Worm (Caenorhabditis elegans) whole organism, young adult: ENCODE results near the gene unc-62.
A peak's percentile ranks its signal among the peaks of the same experiment; 100 is the strongest.

Experiments
- B0019.2 ChIP-seq: fragments of 200-800 bp; sonication (Bioruptor generic); conservative IDR thresholded peaks from 2 replicates; pipeline ENCODE4 v1.3.6; 2022; ENCODE audit warnings: missing genetic modification reagents, missing genetic modification characterization, missing compliant biosample characterization
- C06A6.2 ChIP-seq: fragments of 200-800 bp; sonication (Bioruptor generic); conservative IDR thresholded peaks from 2 replicates; pipeline ENCODE4 v1.3.6; 2022; ENCODE audit warnings: missing genetic modification characterization, missing compliant biosample characterization
- C17E4.6 ChIP-seq: fragments of 200-800 bp; sonication (Bioruptor generic); IDR thresholded peaks from 2 replicates; pipeline ENCODE4 v1.3.6; 2022; ENCODE audit warnings: missing genetic modification reagents, missing genetic modification characterization, missing compliant biosample characterization
- D2030.7 ChIP-seq: fragments of 200-800 bp; sonication (Bioruptor generic); IDR thresholded peaks from 2 replicates; pipeline ENCODE4 v1.3.6; 2022; ENCODE audit warnings: missing genetic modification reagents, missing genetic modification characterization, missing compliant biosample characterization
- F22D6.2 ChIP-seq: sonication (generic microtip); optimal IDR thresholded peaks from 2 replicates; lab custom pipeline; 2016; ENCODE audit warnings: mild to moderate bottlenecking, missing genetic modification characterization, missing compliant biosample characterization
- F23B12.7 ChIP-seq: sonication (generic microtip); optimal IDR thresholded peaks from 2 replicates; lab custom pipeline; 2017; ENCODE audit warnings: missing genetic modification characterization, mild to moderate bottlenecking, missing compliant biosample characterization, antibody characterized with exemption, moderate library complexity; ENCODE audit not compliant: insufficient read depth
- F37B4.10 ChIP-seq: fragments of 200-800 bp; sonication (Bioruptor generic); IDR thresholded peaks from 2 replicates; pipeline ENCODE4 v1.3.6; 2022; ENCODE audit warnings: missing genetic modification characterization, missing compliant biosample characterization
- F55B11.4 ChIP-seq: sonication (generic microtip); optimal IDR thresholded peaks from 2 replicates; lab custom pipeline; 2016; ENCODE audit warnings: missing compliant biosample characterization, missing genetic modification characterization, borderline replicate concordance; ENCODE audit not compliant: insufficient read depth
- K11D2.4 ChIP-seq: fragments of 200-800 bp; sonication (Bioruptor generic); IDR thresholded peaks from 2 replicates; pipeline ENCODE4 v1.3.6; 2022; ENCODE audit warnings: missing genetic modification reagents, missing genetic modification characterization, missing compliant biosample characterization
- K12H6.12 ChIP-seq: fragments of 200-800 bp; sonication (Bioruptor generic); optimal IDR thresholded peaks from 2 replicates; lab custom pipeline; 2018; ENCODE audit warnings: mild to moderate bottlenecking, missing genetic modification characterization, missing compliant biosample characterization
- T07F8.4 ChIP-seq: sonication (generic microtip); optimal IDR thresholded peaks from 2 replicates; lab custom pipeline; 2016; ENCODE audit warnings: mild to moderate bottlenecking, missing genetic modification characterization, moderate library complexity, missing compliant biosample characterization
- Y53G8AR.9 ChIP-seq: fragments of 200-800 bp; sonication (Bioruptor generic); conservative IDR thresholded peaks from 2 replicates; pipeline ENCODE4 v1.3.6; 2022; ENCODE audit warnings: missing genetic modification reagents, missing genetic modification characterization, missing compliant biosample characterization
- Y67H2A.10 ChIP-seq: fragments of 200-800 bp; sonication (Bioruptor generic); conservative IDR thresholded peaks from 2 replicates; pipeline ENCODE4 v1.3.6; 2022; ENCODE audit warnings: missing genetic modification reagents, missing genetic modification characterization, missing compliant biosample characterization
- Y79H2A.3 ChIP-seq: fragments of 200-800 bp; sonication (Bioruptor generic); conservative IDR thresholded peaks from 2 replicates; pipeline ENCODE4 v1.3.6; 2022; ENCODE audit warnings: missing genetic modification reagents, missing genetic modification characterization, missing compliant biosample characterization
- Y95B8A.8 ChIP-seq: fragments of 200-800 bp; sonication (Bioruptor generic); IDR thresholded peaks from 2 replicates; pipeline ENCODE4 v1.3.6; 2022; ENCODE audit warnings: missing genetic modification reagents, missing genetic modification characterization, missing compliant biosample characterization
- atf-7 ChIP-seq: sonication (generic microtip); optimal IDR thresholded peaks from 2 replicates; lab custom pipeline; 2017; ENCODE audit warnings: mild to moderate bottlenecking, missing genetic modification characterization, missing compliant biosample characterization
- athp-1 ChIP-seq: sonication (generic microtip); optimal IDR thresholded peaks from 2 replicates; lab custom pipeline; 2017; ENCODE audit warnings: mild to moderate bottlenecking, missing genetic modification characterization, missing compliant biosample characterization
- attf-5 ChIP-seq: fragments of 200-800 bp; sonication (Bioruptor generic); optimal IDR thresholded peaks from 2 replicates; lab custom pipeline; 2018; ENCODE audit warnings: mild to moderate bottlenecking, missing genetic modification characterization, missing compliant biosample characterization
- ccch-3 ChIP-seq: fragments of 200-800 bp; sonication (Bioruptor generic); optimal IDR thresholded peaks from 2 replicates; lab custom pipeline; 2018; ENCODE audit warnings: mild to moderate bottlenecking, missing genetic modification characterization, missing compliant biosample characterization
- ceh-100 ChIP-seq: fragments of 200-800 bp; sonication (Bioruptor generic); IDR thresholded peaks from 2 replicates; pipeline ENCODE4 v1.3.6; 2022; ENCODE audit warnings: missing genetic modification reagents, missing genetic modification characterization, missing compliant biosample characterization
- ceh-27 ChIP-seq: fragments of 200-800 bp; sonication (Bioruptor generic); optimal IDR thresholded peaks from 2 replicates; lab custom pipeline; 2018; ENCODE audit warnings: mild to moderate bottlenecking, missing genetic modification characterization, moderate library complexity, missing compliant biosample characterization
- chd-7 ChIP-seq: sonication (generic microtip); optimal IDR thresholded peaks from 2 replicates; lab custom pipeline; 2016; ENCODE audit warnings: mild to moderate bottlenecking, missing genetic modification characterization, moderate library complexity, missing compliant biosample characterization
- dpl-1 ChIP-seq: fragments of 150-350 bp; optimal IDR thresholded peaks from 2 replicates; lab custom pipeline; 2014; ENCODE audit warnings: missing biosample characterization, missing genetic modification reagents, missing genetic modification characterization
- egl-18 ChIP-seq: fragments of 200-800 bp; sonication (Bioruptor generic); IDR thresholded peaks from 2 replicates; pipeline ENCODE4 v1.3.6; 2022; ENCODE audit warnings: missing genetic modification reagents, missing genetic modification characterization, missing compliant biosample characterization
- gei-17 ChIP-seq: fragments of 200-800 bp; sonication (Bioruptor generic); optimal IDR thresholded peaks from 2 replicates; lab custom pipeline; 2018; ENCODE audit warnings: mild to moderate bottlenecking, missing genetic modification characterization, missing compliant biosample characterization
- hlh-26 ChIP-seq: fragments of 200-800 bp; sonication (Bioruptor generic); conservative IDR thresholded peaks from 2 replicates; pipeline ENCODE4 v1.3.6; 2022; ENCODE audit warnings: missing genetic modification reagents, missing genetic modification characterization, missing compliant biosample characterization
- hmg-1.2 ChIP-seq: fragments of 200-800 bp; sonication (Bioruptor generic); IDR thresholded peaks from 2 replicates; pipeline ENCODE4 v1.3.6; 2022; ENCODE audit warnings: missing genetic modification reagents, missing genetic modification characterization, missing compliant biosample characterization
- let-526 ChIP-seq: fragments of 200-800 bp; sonication (Bioruptor generic); IDR thresholded peaks from 2 replicates; pipeline ENCODE4 v1.3.6; 2022; ENCODE audit warnings: missing genetic modification reagents, missing genetic modification characterization, missing compliant biosample characterization
- lin-26 ChIP-seq: fragments of 200-800 bp; sonication (Bioruptor generic); IDR thresholded peaks from 2 replicates; pipeline ENCODE4 v1.3.6; 2022; ENCODE audit warnings: missing genetic modification reagents, missing genetic modification characterization, missing compliant biosample characterization
- lin-35 ChIP-seq, 3 experiments: fragments of 150-350 bp in 2 of 3; sonication (generic microtip) in 1 of 3; optimal IDR thresholded peaks; 2 replicates each; lab custom pipeline; 2014 to 2018; ENCODE audit warnings: missing biosample characterization in 3 of 3, missing genetic modification characterization in 3 of 3, missing genetic modification reagents in 3 of 3
- lin-40 ChIP-seq: sonication (generic microtip); optimal IDR thresholded peaks from 2 replicates; lab custom pipeline; 2016; ENCODE audit warnings: missing genetic modification characterization, mild to moderate bottlenecking, missing compliant biosample characterization, missing genotype, missing genetic modification reagents
- lin-54 ChIP-seq: fragments of 200-800 bp; sonication (Bioruptor generic); optimal IDR thresholded peaks from 2 replicates; lab custom pipeline; 2018; ENCODE audit warnings: mild to moderate bottlenecking, missing genetic modification characterization, missing compliant biosample characterization
- lsl-1 ChIP-seq: fragments of 200-800 bp; sonication (Bioruptor generic); optimal IDR thresholded peaks from 2 replicates; lab custom pipeline; 2018; ENCODE audit warnings: mild to moderate bottlenecking, missing genetic modification characterization, moderate library complexity, missing compliant biosample characterization
- madf-10 ChIP-seq: sonication (generic microtip); optimal IDR thresholded peaks from 2 replicates; lab custom pipeline; 2016; ENCODE audit warnings: mild to moderate bottlenecking, missing genetic modification characterization, missing compliant biosample characterization
- mes-4 ChIP-seq: sonication (generic microtip); optimal IDR thresholded peaks from 2 replicates; lab custom pipeline; 2016; ENCODE audit warnings: missing genotype, missing genetic modification characterization, missing compliant biosample characterization
- nfya-1 ChIP-seq: sonication (generic microtip); optimal IDR thresholded peaks from 2 replicates; lab custom pipeline; 2017; ENCODE audit warnings: antibody characterized with exemption, missing compliant biosample characterization, missing genetic modification characterization, borderline replicate concordance; ENCODE audit not compliant: insufficient read depth
- nhr-120 ChIP-seq: fragments of 200-800 bp; sonication (Bioruptor generic); IDR thresholded peaks from 2 replicates; pipeline ENCODE4 v1.3.6; 2022; ENCODE audit warnings: missing genetic modification characterization, missing compliant biosample characterization
- nhr-80 ChIP-seq: sonication (generic microtip); optimal IDR thresholded peaks from 2 replicates; lab custom pipeline; 2016; ENCODE audit warnings: missing genetic modification characterization, missing compliant biosample characterization
- pha-4 ChIP-seq: fragments of 150-350 bp; sonication (generic microtip); optimal IDR thresholded peaks from 2 replicates; lab custom pipeline; 2014; ENCODE audit warnings: missing biosample characterization, missing genetic modification reagents, missing genetic modification characterization
- repo-1 ChIP-seq: sonication (generic microtip); optimal IDR thresholded peaks from 2 replicates; lab custom pipeline; 2017; ENCODE audit warnings: mild to moderate bottlenecking, missing genetic modification characterization, missing compliant biosample characterization
- sea-2 ChIP-seq: fragments of 200-800 bp; sonication (Bioruptor generic); IDR thresholded peaks from 2 replicates; pipeline ENCODE4 v1.3.6; 2022; ENCODE audit warnings: missing genetic modification characterization, missing compliant biosample characterization
- sptf-2 ChIP-seq: fragments of 200-800 bp; sonication (Bioruptor generic); optimal IDR thresholded peaks from 2 replicates; lab custom pipeline; 2018; ENCODE audit warnings: mild to moderate bottlenecking, missing genetic modification characterization, missing compliant biosample characterization
- tlf-1 ChIP-seq: fragments of 200-800 bp; sonication (Bioruptor generic); optimal IDR thresholded peaks from 2 replicates; lab custom pipeline; 2018; ENCODE audit warnings: mild to moderate bottlenecking, missing genetic modification characterization, missing compliant biosample characterization
- unc-130 ChIP-seq: sonication (generic microtip); optimal IDR thresholded peaks from 2 replicates; lab custom pipeline; 2016; ENCODE audit warnings: missing genetic modification reagents, missing genetic modification characterization, missing compliant biosample characterization
- zim-3 ChIP-seq: sonication (generic microtip); optimal IDR thresholded peaks from 2 replicates; lab custom pipeline; 2017; ENCODE audit warnings: mild to moderate bottlenecking, missing genetic modification characterization, moderate library complexity, missing compliant biosample characterization
- ztf-18 ChIP-seq: sonication (generic microtip); optimal IDR thresholded peaks from 2 replicates; lab custom pipeline; 2016; ENCODE audit warnings: missing genotype, mild to moderate bottlenecking, missing genetic modification characterization, missing compliant biosample characterization
- ztf-22 ChIP-seq: fragments of 200-800 bp; sonication (Bioruptor generic); optimal IDR thresholded peaks from 2 replicates; lab custom pipeline; 2018; ENCODE audit warnings: mild to moderate bottlenecking, missing genetic modification characterization, moderate library complexity, missing compliant biosample characterization
- ztf-26 ChIP-seq: sonication (generic microtip); optimal IDR thresholded peaks from 2 replicates; lab custom pipeline; 2017; ENCODE audit warnings: missing genetic modification characterization, missing compliant biosample characterization
- ztf-3 ChIP-seq: fragments of 200-800 bp; sonication (Bioruptor generic); optimal IDR thresholded peaks from 2 replicates; lab custom pipeline; 2018; ENCODE audit warnings: mild to moderate bottlenecking, missing genetic modification characterization, missing compliant biosample characterization

unc-62 gene

DNA sequence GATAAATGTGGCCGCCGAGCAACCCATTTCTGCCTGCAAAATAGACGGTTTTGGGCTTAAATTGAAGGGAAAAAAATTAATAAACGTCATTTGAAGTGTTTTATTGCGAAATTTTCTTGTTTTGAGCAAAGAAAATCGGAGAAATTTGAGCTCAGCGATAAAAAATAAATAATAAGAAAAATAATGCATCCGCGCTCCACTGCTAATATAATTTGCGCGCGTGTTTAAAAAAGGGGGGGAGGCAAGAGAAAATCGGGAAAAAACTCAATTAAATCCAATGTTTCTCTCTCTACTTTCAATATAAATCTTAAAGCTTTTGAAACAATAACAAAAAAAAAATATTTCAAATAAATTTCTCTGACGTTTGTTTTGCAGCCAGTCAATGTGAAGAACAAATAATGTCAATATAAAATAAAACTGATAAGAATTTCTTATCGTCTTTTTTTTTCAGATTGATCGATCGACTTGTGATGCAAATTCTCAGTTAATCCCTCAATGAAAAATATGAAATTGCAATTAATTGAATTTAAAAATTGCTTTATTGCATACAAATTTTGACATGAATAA lies 46.7 kb upstream of the unc-62 start, which contains the start of gene rft-2:
Gene rft-2 (minus strand): TSS at position 41 of the 567 bp plus-strand sequence.
- no peak for TF ChIP-seq ceh-27 (GFP tag; lab: Kevin White, UChicago)
- no peak for TF ChIP-seq C17E4.6
- no peak for TF ChIP-seq D2030.7 (GFP tag; lab: Robert Waterston, UW)
- TF ChIP-seq ceh-100 (GFP tag; lab: Robert Waterston, UW) = no peak
- TF ChIP-seq Y53G8AR.9 (GFP tag; lab: Robert Waterston, UW) = no peak
- no peak for TF ChIP-seq repo-1 (tag; lab: Kevin White, UChicago)
- no peak for TF ChIP-seq ztf-18 (tag; lab: Kevin White, UChicago)
- TF ChIP-seq B0019.2 = no peak
- TF ChIP-seq Y79H2A.3 (GFP tag; lab: Robert Waterston, UW) = no peak
- TF ChIP-seq lsl-1 (GFP tag; lab: Kevin White, UChicago) = peak; percentile 40
- TF ChIP-seq sea-2 (GFP tag; lab: Robert Waterston, UW) = no peak
- no peak for TF ChIP-seq T07F8.4 (tag; lab: Kevin White, UChicago)
- no peak for TF ChIP-seq unc-130 (GFP tag; lab: Kevin White, UChicago)
- TF ChIP-seq chd-7 (tag; lab: Kevin White, UChicago) = no peak
- no peak for TF ChIP-seq hmg-1.2
- TF ChIP-seq K12H6.12 (tag; lab: Kevin White, UChicago) = no peak
- no peak for TF ChIP-seq Y95B8A.8 (GFP tag; lab: Robert Waterston, UW)
- no peak for TF ChIP-seq let-526 (GFP tag; lab: Robert Waterston, UW)
- TF ChIP-seq athp-1 (tag; lab: Kevin White, UChicago) = no peak
- no peak for TF ChIP-seq Y67H2A.10 (GFP tag; lab: Robert Waterston, UW)
- peak; percentile 42 for TF ChIP-seq lin-40 (tag; lab: Kevin White, UChicago)
- TF ChIP-seq ztf-22 (GFP tag; lab: Kevin White, UChicago) = no peak
- TF ChIP-seq nhr-120 (GFP tag; lab: Robert Waterston, UW) = no peak
- TF ChIP-seq lin-54 (GFP tag; lab: Kevin White, UChicago) = peak; percentile 91
- no peak for TF ChIP-seq K11D2.4 (GFP tag; lab: Robert Waterston, UW)
- TF ChIP-seq F37B4.10 (GFP tag; lab: Robert Waterston, UW) = no peak
- no peak for TF ChIP-seq atf-7
- no peak for TF ChIP-seq ztf-26 (tag; lab: Kevin White, UChicago)
- TF ChIP-seq hlh-26 (GFP tag; lab: Robert Waterston, UW) = no peak
- no peak for TF ChIP-seq madf-10 (tag; lab: Kevin White, UChicago)
- TF ChIP-seq zim-3 (tag; lab: Kevin White, UChicago) = no peak
- TF ChIP-seq F22D6.2 (tag; lab: Kevin White, UChicago) = no peak
- TF ChIP-seq F23B12.7 (tag; lab: Kevin White, UChicago) = peak; percentile 15
- no peak for TF ChIP-seq C06A6.2 (GFP tag; lab: Robert Waterston, UW)
- TF ChIP-seq nhr-80 (tag; lab: Kevin White, UChicago) = peak; percentile 19
- TF ChIP-seq lin-35 (GFP tag; optimal IDR thresholded peaks at IDR 0.05; lab: Kevin White, UChicago) = peak; percentile 56 to 92 (median 72)
- TF ChIP-seq sptf-2 (GFP tag; lab: Kevin White, UChicago) = no peak
- no peak for TF ChIP-seq mes-4
- TF ChIP-seq dpl-1 (GFP tag; lab: Kevin White, UChicago) = peak; percentile 87
- no peak for TF ChIP-seq ccch-3 (GFP tag; lab: Kevin White, UChicago)
- no peak for TF ChIP-seq F55B11.4
- peak; percentile 25 for TF ChIP-seq attf-5 (GFP tag; lab: Kevin White, UChicago)
- no peak for TF ChIP-seq pha-4 (tag; lab: Kevin White, UChicago)
- no peak for TF ChIP-seq gei-17 (GFP tag; lab: Kevin White, UChicago)
- no peak for TF ChIP-seq tlf-1 (GFP tag; lab: Kevin White, UChicago)
- TF ChIP-seq lin-26 (GFP tag; lab: Robert Waterston, UW) = no peak
- no peak for TF ChIP-seq egl-18
- no peak for TF ChIP-seq ztf-3
- no peak for TF ChIP-seq nfya-1
